Worm (Caenorhabditis elegans) whole organism, L4 larva: ENCODE data around the gene dnc-4.

Source experiments
- fos-1 ChIP-seq: fragments of 150-350 bp; optimal IDR thresholded peaks from 2 replicates; lab custom pipeline; 2014; ENCODE audit warnings: missing biosample characterization, missing genetic modification characterization
- nhr-76 ChIP-seq: fragments of 150-350 bp; optimal IDR thresholded peaks from 2 replicates; lab custom pipeline; 2014; ENCODE audit warnings: missing biosample characterization, missing genetic modification characterization
- skn-1 ChIP-seq: fragments of 150-350 bp; optimal IDR thresholded peaks from 2 replicates; lab custom pipeline; 2014; ENCODE audit warnings: missing biosample characterization, missing genetic modification characterization
- unc-62 ChIP-seq, 3 experiments: fragments of 150-350 bp in 1 of 3; sonication (generic microtip); optimal IDR thresholded peaks in 2 of 3; peaks in 1 of 3; 1 replicate in 1 of 3; 2 replicates in 2 of 3; lab custom pipeline; 2014 to 2017; ENCODE audit warnings: missing biosample characterization in 3 of 3, missing genetic modification characterization in 3 of 3, missing genetic modification reagents in 3 of 3, missing genotype in 1 of 3

DNA sequence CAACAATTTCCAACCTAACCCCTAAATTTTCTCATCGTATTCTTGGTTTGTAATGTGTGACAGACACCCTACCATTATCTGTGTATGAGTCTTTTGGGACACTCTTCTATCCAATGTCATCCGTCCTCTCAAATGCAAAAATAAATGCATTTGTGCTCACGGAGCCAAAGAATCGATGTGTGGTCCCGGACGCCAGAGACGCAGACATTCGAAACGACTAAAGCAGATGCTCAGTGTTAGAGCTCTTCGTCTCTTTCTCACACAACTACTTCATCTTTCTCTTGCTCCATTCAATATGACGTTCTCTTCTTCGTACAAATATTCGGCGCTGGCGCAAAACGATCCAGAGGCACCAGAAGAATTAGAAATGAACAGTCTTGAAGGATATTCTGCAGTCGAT is 40.0 kb downstream of the dnc-4 start, which contains the start of gene unc-24:
- TF ChIP-seq unc-62 (GFP tag; optimal IDR thresholded peaks at IDR 0.05 in 1 of 2; lab: Kevin White, UChicago) (peak in 1 of 2 experiments; percentile 45), unc-62 (tag; optimal IDR thresholded peaks at IDR 0.05; lab: Kevin White, UChicago) (no peak), skn-1 (tag; lab: Kevin White, UChicago) (no peak), nhr-76 (tag; lab: Kevin White, UChicago) (no peak), fos-1 (tag; lab: Kevin White, UChicago) (no peak)
